Fruit fly (Drosophila melanogaster) whole organism, embryonic: ENCODE measurements around the gene Mlp84B.

Experiments used
- CG16815 ChIP-seq: fragments of 200-800 bp; sonication (Bioruptor generic); optimal IDR thresholded peaks from 3 replicates; lab custom pipeline; 2017; ENCODE audit warnings: missing biosample characterization, mild to moderate bottlenecking, missing genetic modification characterization
- CG4707 ChIP-seq: fragments of 200-800 bp; sonication (Bioruptor generic); optimal IDR thresholded peaks from 2 replicates; lab custom pipeline; 2018; ENCODE audit warnings: missing biosample characterization, mild to moderate bottlenecking, missing genetic modification characterization, moderate library complexity
- CG7357 ChIP-seq: fragments of 200-800 bp; sonication (Bioruptor generic); IDR thresholded peaks from 3 replicates; pipeline ENCODE4 v1.3.6; 2022; ENCODE audit warnings: missing biosample characterization, missing genetic modification characterization
- CHES-1-like ChIP-seq: fragments of 200-800 bp; sonication (Bioruptor generic); optimal IDR thresholded peaks from 2 replicates; lab custom pipeline; 2016; ENCODE audit warnings: missing biosample characterization, missing genetic modification characterization
- abd-A ChIP-seq: fragments of 200-800 bp; sonication (Bioruptor generic); optimal IDR thresholded peaks from 3 replicates; lab custom pipeline; 2019; ENCODE audit warnings: missing biosample characterization, mild to moderate bottlenecking, missing genetic modification characterization, moderate library complexity
- croc ChIP-seq: fragments of 200-800 bp; sonication (Bioruptor generic); conservative IDR thresholded peaks from 3 replicates; pipeline ENCODE4 v1.3.6; 2022; ENCODE audit warnings: missing biosample characterization, missing genetic modification characterization
- da ChIP-seq: fragments of 200-800 bp; sonication (Bioruptor generic); optimal IDR thresholded peaks from 2 replicates; lab custom pipeline; 2016; ENCODE audit warnings: missing biosample characterization, missing genetic modification characterization
- knrl ChIP-seq: fragments of 200-800 bp; sonication (Bioruptor generic); IDR thresholded peaks from 3 replicates; pipeline ENCODE4 v1.3.6; 2022; ENCODE audit warnings: missing biosample characterization, missing genetic modification characterization; ENCODE audit not compliant: partially characterized antibody

dm6 chr3R:7076293-7076981 is 41.1 kb downstream of the Mlp84B start:
- TF ChIP-seq knrl (GFP tag; lab: Robert Waterston, UW) (no peak), croc (GFP tag; lab: Robert Waterston, UW) (no peak), CG7357 (GFP tag; lab: Robert Waterston, UW) (no peak), abd-A (no peak), CG4707 (GFP tag; lab: Kevin White, UChicago) (peak; percentile 89), CHES-1-like (GFP tag; lab: Kevin White, UChicago) (no peak), CG16815 (GFP tag; lab: Kevin White, UChicago) (no peak), da (GFP tag; lab: Kevin White, UChicago) (no peak)
